Fruit fly (Drosophila melanogaster) whole organism, adult: ENCODE measurements around the gene Ccp84Ad.

Experiments
- CG11617 ChIP-seq: fragments of 200-800 bp; sonication (Bioruptor generic); optimal IDR thresholded peaks from 2 replicates; lab custom pipeline; 2017; ENCODE audit warnings: mild to moderate bottlenecking, missing biosample characterization, missing genetic modification reagents, missing genetic modification characterization
- CG12768 ChIP-seq: fragments of 200-800 bp; sonication (Bioruptor generic); optimal IDR thresholded peaks from 2 replicates; lab custom pipeline; 2017; ENCODE audit warnings: missing biosample characterization, missing genetic modification characterization, mild to moderate bottlenecking, moderate library complexity, missing genetic modification reagents
- CG14711 ChIP-seq: fragments of 200-800 bp; sonication (Bioruptor generic); optimal IDR thresholded peaks from 2 replicates; lab custom pipeline; 2018; ENCODE audit warnings: missing biosample characterization, mild to moderate bottlenecking, missing genetic modification characterization, moderate library complexity
- CG1620 ChIP-seq: fragments of 200-800 bp; sonication (Bioruptor generic); optimal IDR thresholded peaks from 2 replicates; lab custom pipeline; 2016; ENCODE audit warnings: missing biosample characterization, missing genetic modification characterization
- CG33017 ChIP-seq: fragments of 200-800 bp; sonication (Bioruptor generic); optimal IDR thresholded peaks from 2 replicates; lab custom pipeline; 2018; ENCODE audit warnings: missing biosample characterization, mild to moderate bottlenecking, missing genetic modification characterization, moderate library complexity
- CG5204 ChIP-seq: fragments of 200-800 bp; sonication (Bioruptor generic); optimal IDR thresholded peaks from 2 replicates; lab custom pipeline; 2016; ENCODE audit warnings: missing biosample characterization, missing genetic modification characterization
- CG7045 ChIP-seq: fragments of 200-800 bp; sonication (Bioruptor generic); optimal IDR thresholded peaks from 2 replicates; lab custom pipeline; 2017; ENCODE audit warnings: missing biosample characterization, mild to moderate bottlenecking, missing genetic modification characterization
- CG7101 ChIP-seq: fragments of 200-800 bp; sonication (Bioruptor generic); optimal IDR thresholded peaks from 2 replicates; lab custom pipeline; 2018; ENCODE audit warnings: missing biosample characterization, mild to moderate bottlenecking, missing genetic modification characterization, moderate library complexity
- Clk ChIP-seq: fragments of 200-800 bp; sonication (Bioruptor generic); optimal IDR thresholded peaks from 2 replicates; lab custom pipeline; 2017; ENCODE audit warnings: missing biosample characterization, missing genetic modification characterization
- Crg-1 ChIP-seq: fragments of 200-800 bp; sonication (Bioruptor generic); optimal IDR thresholded peaks from 2 replicates; lab custom pipeline; 2016; ENCODE audit warnings: missing biosample characterization, missing genetic modification characterization
- Hr96 ChIP-seq: fragments of 200-800 bp; sonication (Bioruptor generic); optimal IDR thresholded peaks from 2 replicates; lab custom pipeline; 2016; ENCODE audit warnings: missing biosample characterization, missing genetic modification characterization
- Mnt ChIP-seq: fragments of 200-800 bp; sonication (Bioruptor generic); optimal IDR thresholded peaks from 2 replicates; lab custom pipeline; 2016; ENCODE audit warnings: missing biosample characterization, mild to moderate bottlenecking, missing genetic modification characterization
- bab1 ChIP-seq: fragments of 200-800 bp; sonication (Bioruptor generic); optimal IDR thresholded peaks from 3 replicates; lab custom pipeline; 2019; ENCODE audit warnings: missing biosample characterization, mild to moderate bottlenecking, missing genetic modification characterization, moderate library complexity
- cic ChIP-seq: fragments of 200-800 bp; sonication (Bioruptor generic); optimal IDR thresholded peaks from 2 replicates; lab custom pipeline; 2017; ENCODE audit warnings: missing biosample characterization, mild to moderate bottlenecking, missing genetic modification characterization, moderate library complexity
- cnc ChIP-seq, 2 experiments: fragments of >200 bp; optimal IDR thresholded peaks; 2 replicates each; lab custom pipeline; 2017
- kay ChIP-seq: fragments of 200-800 bp; sonication (Bioruptor generic); peaks from one replicate; lab custom pipeline; 2016; ENCODE audit warnings: missing biosample characterization, missing genetic modification characterization, borderline replicate concordance
- ovo ChIP-seq: fragments of 200-800 bp; sonication (Bioruptor generic); optimal IDR thresholded peaks from 2 replicates; lab custom pipeline; 2016; ENCODE audit warnings: missing biosample characterization, missing genetic modification characterization
- pad ChIP-seq: fragments of 200-800 bp; sonication (Bioruptor generic); optimal IDR thresholded peaks from 3 replicates; lab custom pipeline; 2017; ENCODE audit warnings: missing biosample characterization, missing genetic modification characterization, mild to moderate bottlenecking, moderate library complexity, missing genetic modification reagents
- tj ChIP-seq: fragments of 200-800 bp; sonication (Bioruptor generic); optimal IDR thresholded peaks from 3 replicates; lab custom pipeline; 2017; ENCODE audit warnings: missing biosample characterization, mild to moderate bottlenecking, missing genetic modification characterization, moderate library complexity
- toe ChIP-seq: fragments of 200-800 bp; sonication (Bioruptor generic); optimal IDR thresholded peaks from 2 replicates; lab custom pipeline; 2016; ENCODE audit warnings: missing biosample characterization, missing genetic modification characterization

Gene Ccp84Ad

DNA sequence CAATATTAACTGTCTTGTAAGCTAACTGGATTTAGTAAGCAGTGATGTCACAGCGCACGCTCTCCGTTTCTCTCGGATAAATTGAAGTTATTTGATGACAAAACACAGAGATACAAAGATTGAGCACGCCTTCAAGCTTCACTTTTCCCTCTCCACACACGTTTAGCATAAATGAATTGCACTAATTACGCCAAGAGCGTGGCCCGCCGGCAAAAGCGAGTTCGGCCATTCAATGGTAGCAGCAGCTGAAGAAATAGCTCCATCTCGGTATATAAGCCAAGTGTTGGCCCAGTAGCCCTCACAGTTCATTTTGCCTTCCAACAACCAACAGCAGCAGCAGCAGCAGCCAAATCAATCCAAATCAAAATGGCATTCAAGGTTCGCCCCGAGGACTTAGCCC lies at the start of gene Ccp84Ad:
Ccp84Ad (plus strand) TSS at position 301 of the 400 bp plus-strand sequence.
- TF ChIP-seq CG1620 (GFP tag; lab: Kevin White, UChicago) (no peak), cnc (optimal IDR thresholded peaks at IDR 0.05; lab: Kevin White, UChicago) (no peak), CG7045 (no peak), cic (no peak), CG14711 (tag; lab: Kevin White, UChicago) (no peak), ovo (GFP tag; lab: Kevin White, UChicago) (no peak), toe (GFP tag; lab: Kevin White, UChicago) (no peak), pad (GFP tag; lab: Kevin White, UChicago) (no peak), CG7101 (tag; lab: Kevin White, UChicago) (no peak)

DNA sequence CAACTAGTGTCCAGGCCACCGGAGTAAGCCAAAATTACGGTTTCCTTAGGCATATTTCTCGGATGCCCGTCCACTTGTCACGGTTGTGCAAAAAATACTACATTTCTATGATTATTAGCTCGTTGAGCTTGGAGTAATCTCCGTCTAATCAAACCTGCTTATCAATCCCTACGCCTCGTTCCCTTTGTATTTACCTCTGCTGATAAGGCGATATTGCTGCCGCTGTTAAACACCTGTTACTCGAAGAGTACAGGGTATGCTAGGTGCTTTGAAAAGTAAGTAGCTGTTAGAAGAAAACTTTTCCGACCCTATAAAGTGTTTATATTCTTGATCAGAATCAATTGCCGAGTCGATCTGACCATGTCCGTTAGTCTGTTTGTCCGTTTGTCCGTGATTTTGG lies 48.2 kb upstream of the Ccp84Ad start, which contains the start of gene Ass:
Ass (minus strand) TSS at position 101 of the 400 bp plus-strand sequence.
- no peak for TF ChIP-seq CG1620 (GFP tag; lab: Kevin White, UChicago)
- no peak for TF ChIP-seq CG14711 (tag; lab: Kevin White, UChicago)
- no peak for TF ChIP-seq CG7101 (tag; lab: Kevin White, UChicago)
- no peak for TF ChIP-seq Mnt
- TF ChIP-seq tj, result no peak
- no peak for TF ChIP-seq Crg-1 (GFP tag; lab: Kevin White, UChicago)
- TF ChIP-seq cic, result peak; percentile 34

DNA sequence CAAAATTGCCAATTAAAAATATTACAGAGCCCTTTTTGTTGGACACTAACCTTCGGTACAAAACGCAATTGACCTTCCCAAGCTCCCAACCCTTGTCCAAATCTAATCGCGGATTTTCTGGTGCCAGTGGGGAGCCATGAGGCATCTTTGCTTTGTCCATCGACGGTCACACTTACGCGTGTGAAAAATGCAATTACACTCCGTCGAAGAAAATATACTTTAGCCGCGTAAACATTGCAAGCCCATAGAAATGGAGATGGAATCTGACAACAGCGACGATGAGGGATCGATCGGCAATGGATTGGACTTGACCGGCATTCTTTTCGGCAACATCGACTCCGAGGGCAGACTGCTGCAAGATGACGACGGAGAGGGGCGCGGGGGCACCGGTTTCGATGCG lies 45.8 kb upstream of the Ccp84Ad start, which contains the start of gene Taf1:
Taf1 (plus strand) TSS at position 150 of the 400 bp plus-strand sequence.
- no peak for TF ChIP-seq Clk (GFP tag; lab: Kevin White, UChicago)
- no peak for TF ChIP-seq cnc (optimal IDR thresholded peaks at IDR 0.05; lab: Kevin White, UChicago)
- TF ChIP-seq CG7101 (tag; lab: Kevin White, UChicago), result no peak
- no peak for TF ChIP-seq CG5204 (GFP tag; lab: Kevin White, UChicago)
- no peak for TF ChIP-seq kay (GFP tag; lab: Kevin White, UChicago)
- TF ChIP-seq toe (GFP tag; lab: Kevin White, UChicago), result peak; percentile 60
- TF ChIP-seq CG1620 (GFP tag; lab: Kevin White, UChicago), result no peak
- peak; percentile 20 for TF ChIP-seq Hr96
- no peak for TF ChIP-seq cic
- TF ChIP-seq Crg-1 (GFP tag; lab: Kevin White, UChicago), result no peak
- TF ChIP-seq CG7045, result no peak
- TF ChIP-seq ovo (GFP tag; lab: Kevin White, UChicago), result no peak
- peak; percentile 20 for TF ChIP-seq Mnt
- peak; percentile 39 for TF ChIP-seq CG12768 (GFP tag; lab: Kevin White, UChicago)
- no peak for TF ChIP-seq tj
- no peak for TF ChIP-seq pad (GFP tag; lab: Kevin White, UChicago)
- no peak for TF ChIP-seq CG11617 (GFP tag; lab: Kevin White, UChicago)
- TF ChIP-seq CG14711 (tag; lab: Kevin White, UChicago), result no peak
- no peak for TF ChIP-seq CG33017 (tag; lab: Kevin White, UChicago)
- peak; percentile 17 for TF ChIP-seq bab1 (GFP tag; lab: Kevin White, UChicago)

DNA sequence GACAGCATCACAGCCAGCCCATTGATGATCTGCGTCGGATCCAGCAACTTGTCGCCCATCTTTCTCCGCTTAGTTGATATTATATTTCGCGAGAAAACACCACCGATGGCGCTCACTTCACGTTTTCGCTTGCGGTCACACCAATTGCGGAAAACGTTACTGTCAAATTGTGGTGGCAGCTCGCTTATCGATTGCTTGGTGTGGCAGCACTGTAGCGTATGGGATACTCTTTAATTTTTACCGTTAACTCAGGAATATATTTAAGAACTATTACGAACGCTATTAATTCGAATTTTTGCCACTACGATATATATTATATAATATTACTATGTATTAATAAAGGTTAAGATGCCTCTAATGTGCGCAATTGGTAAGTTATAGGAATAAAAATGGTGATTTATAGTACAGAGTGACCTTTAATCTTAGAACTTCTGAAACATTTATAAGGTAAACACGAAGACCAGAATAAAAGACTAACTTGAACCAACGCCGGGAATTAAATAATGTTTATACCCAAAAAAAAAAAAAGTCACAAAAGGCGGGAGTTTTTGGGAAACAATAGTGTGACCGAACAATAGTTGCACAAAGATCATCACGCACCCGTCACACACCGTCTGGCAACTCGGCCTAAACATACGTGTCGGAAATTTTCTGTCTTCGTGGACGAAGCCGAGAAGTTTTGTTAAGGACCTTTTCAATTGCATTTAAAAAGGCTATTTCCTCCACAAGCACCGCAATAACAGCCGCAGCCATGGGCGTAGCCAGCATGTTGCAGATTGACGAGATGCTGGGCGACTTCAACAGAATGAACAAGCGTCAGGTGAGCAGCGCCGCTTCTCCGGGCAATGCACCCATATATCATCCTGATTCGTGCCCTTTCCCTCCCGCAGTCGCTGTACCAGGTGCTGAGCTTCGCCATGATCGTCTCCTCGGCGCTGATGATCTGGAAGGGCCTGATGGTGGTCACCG lies 35.0 kb upstream of the Ccp84Ad start, which contains the start of the genes CG1307 and twr:
CG1307 (minus strand) TSS at position 165 of the 969 bp plus-strand sequence.
twr (plus strand) TSS at position 605 of the 969 bp plus-strand sequence.
- TF ChIP-seq Mnt, result no peak
- TF ChIP-seq CG5204 (GFP tag; lab: Kevin White, UChicago), result peak; percentile 8
- peak; percentile 16 for TF ChIP-seq toe (GFP tag; lab: Kevin White, UChicago)
- TF ChIP-seq CG11617 (GFP tag; lab: Kevin White, UChicago), result peak; percentile 26
- TF ChIP-seq ovo (GFP tag; lab: Kevin White, UChicago), result peak; percentile 78

DNA sequence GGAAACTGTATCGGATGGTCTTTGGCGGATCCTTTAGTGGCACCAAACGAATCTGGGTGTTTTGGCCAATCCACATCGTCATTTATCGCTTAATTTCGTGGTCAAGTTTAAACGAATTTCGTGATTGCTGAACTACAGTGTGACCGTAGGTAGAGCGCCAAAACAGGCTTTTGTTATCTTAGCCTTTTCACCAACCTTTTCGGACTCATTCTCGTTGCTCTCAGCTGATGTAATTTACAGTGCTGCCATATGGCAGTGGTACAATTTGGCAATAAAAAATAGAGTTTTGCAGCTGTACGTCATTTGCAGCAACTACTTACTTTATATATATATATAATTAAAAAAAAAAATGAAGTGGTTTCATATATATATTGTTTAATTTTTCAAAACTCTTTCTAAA lies 32.6 kb upstream of the Ccp84Ad start, which contains the start of gene agt:
agt (minus strand) TSS at position 160 of the 400 bp plus-strand sequence.
- peak; percentile 36 for TF ChIP-seq CG14711 (tag; lab: Kevin White, UChicago)
- TF ChIP-seq Hr96, result no peak

DNA sequence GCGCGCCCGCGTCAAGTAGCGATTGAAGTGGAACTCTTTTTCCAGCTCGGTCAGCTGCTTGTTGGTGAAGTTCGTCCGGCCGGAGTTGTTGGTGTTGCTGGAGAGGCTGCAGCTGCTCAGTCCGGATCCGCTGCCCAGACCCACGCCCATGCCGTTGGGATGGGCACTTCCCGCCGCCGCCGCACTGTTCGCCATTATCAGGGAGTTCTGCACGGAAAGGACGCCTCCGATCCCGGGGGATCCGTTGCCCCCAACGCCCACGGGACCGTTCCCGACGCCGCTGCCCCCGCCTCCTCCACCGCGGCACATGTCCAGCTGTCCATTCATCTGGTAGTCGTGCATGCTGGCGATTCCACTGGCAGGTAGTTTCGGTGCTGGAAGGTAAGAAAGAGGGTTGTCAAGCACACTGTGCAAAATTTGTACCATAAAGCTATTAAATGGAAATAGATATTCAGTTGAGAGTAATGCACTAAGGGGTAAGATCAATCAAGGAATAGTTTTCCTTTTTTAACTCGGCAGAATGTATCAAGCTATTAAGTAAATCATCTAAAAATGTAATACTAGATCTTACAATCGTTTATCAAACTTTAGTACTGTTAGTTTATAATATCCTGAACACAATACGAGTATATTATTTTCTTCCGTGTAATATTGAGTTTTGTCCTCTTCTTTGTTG lies 29.8 kb upstream of the Ccp84Ad start:
- TF ChIP-seq bab1 (GFP tag; lab: Kevin White, UChicago), result no peak
- TF ChIP-seq pad (GFP tag; lab: Kevin White, UChicago), result no peak
- TF ChIP-seq CG14711 (tag; lab: Kevin White, UChicago), result no peak
- TF ChIP-seq CG1620 (GFP tag; lab: Kevin White, UChicago), result no peak
- no peak for TF ChIP-seq tj
- TF ChIP-seq CG33017 (tag; lab: Kevin White, UChicago), result no peak
- no peak for TF ChIP-seq Crg-1 (GFP tag; lab: Kevin White, UChicago)
- TF ChIP-seq Clk (GFP tag; lab: Kevin White, UChicago), result no peak
- TF ChIP-seq kay (GFP tag; lab: Kevin White, UChicago), result no peak
- TF ChIP-seq CG11617 (GFP tag; lab: Kevin White, UChicago), result no peak
- TF ChIP-seq ovo (GFP tag; lab: Kevin White, UChicago), result no peak
- TF ChIP-seq toe (GFP tag; lab: Kevin White, UChicago), result no peak
- no peak for TF ChIP-seq Mnt
- TF ChIP-seq cnc (optimal IDR thresholded peaks at IDR 0.05; lab: Kevin White, UChicago), result no peak
- TF ChIP-seq Hr96, result no peak
- no peak for TF ChIP-seq CG5204 (GFP tag; lab: Kevin White, UChicago)
